Fruit fly (Drosophila melanogaster): ENCODE results near the gene Ing3.

Gene Ing3

dm6 chrX:18672900-18673529, 20.1 kb upstream of the Ing3 start:
- no peak for TF ChIP-seq CG17801 (GFP tag; optimal IDR thresholded peaks at IDR 0.05; ENCODE audit: partially characterized antibody)

dm6 chrX:18671545-18672174, 18.8 kb upstream of the Ing3 start:
- TF ChIP-seq CG17801 (GFP tag; optimal IDR thresholded peaks at IDR 0.05; ENCODE audit: partially characterized antibody): no peak

- no peak for TF ChIP-seq CG17801 (GFP tag; optimal IDR thresholded peaks at IDR 0.05; ENCODE audit: partially characterized antibody)
Observed at dm6 chrX:18669811-18670477, 17.1 kb upstream of the Ing3 start.

- TF ChIP-seq CG17801 (GFP tag; optimal IDR thresholded peaks at IDR 0.05; ENCODE audit: partially characterized antibody): no peak
Observed at dm6 chrX:18668293-18668692, 15.4 kb upstream of the Ing3 start.

dm6 chrX:18665715-18666267, 12.9 kb upstream of the Ing3 start:
- TF ChIP-seq CG17801 (GFP tag; optimal IDR thresholded peaks at IDR 0.05; ENCODE audit: partially characterized antibody): no peak

- no peak for TF ChIP-seq CG17801 (GFP tag; optimal IDR thresholded peaks at IDR 0.05; ENCODE audit: partially characterized antibody)
Observed at dm6 chrX:18663362-18663761, 10.5 kb upstream of the Ing3 start.

- TF ChIP-seq CG17801 (GFP tag; optimal IDR thresholded peaks at IDR 0.05; ENCODE audit: partially characterized antibody): no peak
Observed at dm6 chrX:18662053-18662452, 9.2 kb upstream of the Ing3 start, which contains the start of gene CG6696. TSS of gene CG6696 (minus strand) at chrX:18662153.

- peak; percentile 54 for TF ChIP-seq CG17801 (GFP tag; optimal IDR thresholded peaks at IDR 0.05; ENCODE audit: partially characterized antibody)
Observed at dm6 chrX:18657502-18657947, 4.6 kb upstream of the Ing3 start, which contains the start of gene fu. TSS of gene fu (plus strand) at chrX:18657755.

- no peak for TF ChIP-seq CG17801 (GFP tag; optimal IDR thresholded peaks at IDR 0.05; ENCODE audit: partially characterized antibody)
Observed at dm6 chrX:18657012-18657411, 4.1 kb upstream of the Ing3 start, which contains the start of gene CG6659. TSS of gene CG6659 (minus strand) at chrX:18657286.

dm6 chrX:18650252-18650651, 2.6 kb downstream of the Ing3 start, which contains the start of gene Hou:
TSS of gene Hou (minus strand) at chrX:18650444.
- no peak for TF ChIP-seq CG17801 (GFP tag; optimal IDR thresholded peaks at IDR 0.05; ENCODE audit: partially characterized antibody)

- no peak for TF ChIP-seq CG17801 (GFP tag; optimal IDR thresholded peaks at IDR 0.05; ENCODE audit: partially characterized antibody)
Observed at dm6 chrX:18647961-18648360, 4.9 kb downstream of the Ing3 start, which contains the start of gene Nup35. TSS of gene Nup35 (plus strand) at chrX:18648182.

- peak; percentile 16 for TF ChIP-seq CG17801 (GFP tag; optimal IDR thresholded peaks at IDR 0.05; ENCODE audit: partially characterized antibody)
Observed at dm6 chrX:18646855-18647699, 5.8 kb downstream of the Ing3 start, which contains the start of gene Rip11. TSS of gene Rip11 (minus strand) at chrX:18647648.

- TF ChIP-seq CG17801 (GFP tag; optimal IDR thresholded peaks at IDR 0.05; ENCODE audit: partially characterized antibody): no peak
Observed at dm6 chrX:18645720-18646213, 7.1 kb downstream of the Ing3 start.

dm6 chrX:18644890-18645289, 8.0 kb downstream of the Ing3 start:
- TF ChIP-seq CG17801 (GFP tag; optimal IDR thresholded peaks at IDR 0.05; ENCODE audit: partially characterized antibody): peak; percentile 76

Data from ovary, adult (tissue).